Fruit fly (Drosophila melanogaster) whole organism, embryonic: ENCODE data around the gene CG5861.

ENCODE experiments used
- B-H1 ChIP-seq: fragments of 200-800 bp; sonication (Bioruptor generic); IDR thresholded peaks from 3 replicates; pipeline ENCODE4 v1.3.6; 2022; ENCODE audit warnings: missing biosample characterization, missing genetic modification characterization
- CG10147 ChIP-seq: fragments of 200-800 bp; sonication (Bioruptor generic); optimal IDR thresholded peaks from 2 replicates; lab custom pipeline; 2019; ENCODE audit warnings: missing biosample characterization, mild to moderate bottlenecking, missing genetic modification characterization, moderate library complexity
- CG10366 ChIP-seq: fragments of 200-800 bp; sonication (Bioruptor generic); IDR thresholded peaks from 2 replicates; pipeline ENCODE4 v1.3.6; 2022; ENCODE audit warnings: missing biosample characterization, missing genetic modification characterization
- CG10543 ChIP-seq: fragments of 200-800 bp; sonication (Bioruptor generic); optimal IDR thresholded peaks from 3 replicates; lab custom pipeline; 2017; ENCODE audit warnings: missing biosample characterization, mild to moderate bottlenecking, missing genetic modification characterization, moderate library complexity
- CG11504 ChIP-seq: fragments of 200-800 bp; sonication (Bioruptor generic); optimal IDR thresholded peaks from 3 replicates; lab custom pipeline; 2019; ENCODE audit warnings: missing biosample characterization, mild to moderate bottlenecking, missing genetic modification characterization, moderate library complexity
- CG12299 ChIP-seq: fragments of 200-800 bp; sonication (Bioruptor generic); optimal IDR thresholded peaks from 2 replicates; lab custom pipeline; 2018; ENCODE audit warnings: missing biosample characterization, mild to moderate bottlenecking, missing genetic modification characterization
- CG1233 ChIP-seq: fragments of 200-800 bp; sonication (Bioruptor generic); optimal IDR thresholded peaks from 4 replicates; lab custom pipeline; 2018; ENCODE audit warnings: missing biosample characterization, mild to moderate bottlenecking, missing genetic modification characterization
- CG13296 ChIP-seq: fragments of 200-800 bp; sonication (Bioruptor generic); optimal IDR thresholded peaks from 3 replicates; lab custom pipeline; 2018; ENCODE audit warnings: missing biosample characterization, mild to moderate bottlenecking, missing genetic modification characterization
- CG14050 ChIP-seq: fragments of 200-800 bp; sonication (Bioruptor generic); IDR thresholded peaks from 3 replicates; pipeline ENCODE4 v1.3.6; 2022; ENCODE audit warnings: missing biosample characterization, missing genetic modification characterization
- CG14441 ChIP-seq: fragments of 200-800 bp; sonication (Bioruptor generic); IDR thresholded peaks from 2 replicates; pipeline ENCODE4 v1.3.6; 2022; ENCODE audit warnings: missing biosample characterization, missing genetic modification characterization
- CG1529 ChIP-seq: fragments of 200-800 bp; sonication (Bioruptor generic); optimal IDR thresholded peaks from 3 replicates; lab custom pipeline; 2018; ENCODE audit warnings: missing biosample characterization, missing genetic modification characterization
- CG1603 ChIP-seq: fragments of 200-800 bp; sonication (Bioruptor generic); optimal IDR thresholded peaks from 2 replicates; lab custom pipeline; 2019; ENCODE audit warnings: missing biosample characterization, mild to moderate bottlenecking, missing genetic modification characterization, moderate library complexity
- CG17612 ChIP-seq: fragments of 200-800 bp; sonication (Bioruptor generic); IDR thresholded peaks from 2 replicates; pipeline ENCODE4 v1.3.6; 2022; ENCODE audit warnings: missing biosample characterization, missing genetic modification characterization
- CG18011 ChIP-seq: fragments of 200-800 bp; sonication (Bioruptor generic); optimal IDR thresholded peaks from 2 replicates; lab custom pipeline; 2017; ENCODE audit warnings: missing biosample characterization, missing genetic modification characterization, mild to moderate bottlenecking, moderate library complexity, missing genotype
- CG2202 ChIP-seq: fragments of 200-800 bp; sonication (Bioruptor generic); optimal IDR thresholded peaks from 2 replicates; lab custom pipeline; 2018; ENCODE audit warnings: missing biosample characterization, mild to moderate bottlenecking, missing genetic modification characterization
- CG30020 ChIP-seq: fragments of 200-800 bp; optimal IDR thresholded peaks from 2 replicates; lab custom pipeline; 2019; ENCODE audit warnings: missing biosample characterization, mild to moderate bottlenecking, missing genetic modification characterization, moderate library complexity
- CG32772 ChIP-seq: fragments of 200-800 bp; sonication (Bioruptor generic); IDR thresholded peaks from 2 replicates; pipeline ENCODE4 v1.3.6; 2022; ENCODE audit warnings: missing biosample characterization, missing genetic modification characterization
- CG33557 ChIP-seq: fragments of 200-800 bp; sonication (Bioruptor generic); optimal IDR thresholded peaks from 2 replicates; lab custom pipeline; 2019; ENCODE audit warnings: missing biosample characterization, mild to moderate bottlenecking, missing genetic modification characterization, moderate library complexity
- CG4730 ChIP-seq: fragments of 200-800 bp; sonication (Bioruptor generic); IDR thresholded peaks from 2 replicates; pipeline ENCODE4 v1.3.6; 2022; ENCODE audit warnings: missing biosample characterization, missing genetic modification characterization
- CG6654 ChIP-seq: fragments of 200-800 bp; sonication (Bioruptor generic); optimal IDR thresholded peaks from 2 replicates; lab custom pipeline; 2017; ENCODE audit warnings: missing biosample characterization, mild to moderate bottlenecking, missing genetic modification characterization
- CG7556 ChIP-seq: fragments of 200-800 bp; sonication (Bioruptor generic); optimal IDR thresholded peaks from 2 replicates; lab custom pipeline; 2017; ENCODE audit warnings: missing biosample characterization, mild to moderate bottlenecking, missing genetic modification characterization
- CkIIα-i1 ChIP-seq: fragments of 200-800 bp; sonication (Bioruptor generic); IDR thresholded peaks from 2 replicates; pipeline ENCODE4 v1.3.6; 2022; ENCODE audit warnings: missing biosample characterization, missing genetic modification characterization
- Dad ChIP-seq: fragments of 200-800 bp; sonication (Bioruptor generic); optimal IDR thresholded peaks from 3 replicates; lab custom pipeline; 2016; ENCODE audit warnings: missing biosample characterization, missing genetic modification characterization
- Hr51 ChIP-seq, 2 experiments: fragments of 200-800 bp; sonication (Bioruptor generic); optimal IDR thresholded peaks; 2 replicates in 1 of 2; 3 replicates in 1 of 2; lab custom pipeline; 2016 to 2018; ENCODE audit warnings: missing biosample characterization in 2 of 2, missing genetic modification characterization in 2 of 2, mild to moderate bottlenecking in 1 of 2, moderate library complexity in 1 of 2
- MESR4 ChIP-seq: fragments of 200-800 bp; sonication (Bioruptor generic); optimal IDR thresholded peaks from 2 replicates; lab custom pipeline; 2018; ENCODE audit warnings: missing biosample characterization, mild to moderate bottlenecking, missing genetic modification characterization, moderate library complexity
- Nf-YA ChIP-seq: fragments of 200-800 bp; sonication (Bioruptor generic); IDR thresholded peaks from 2 replicates; pipeline ENCODE4 v1.3.6; 2022; ENCODE audit warnings: missing biosample characterization, missing genetic modification characterization
- Pdp1 ChIP-seq, 2 experiments: fragments of 200-800 bp; sonication (Bioruptor generic); optimal IDR thresholded peaks; 3 replicates each; lab custom pipeline; 2016; ENCODE audit warnings: missing biosample characterization in 2 of 2, missing genetic modification characterization in 2 of 2, mild to moderate bottlenecking in 1 of 2, moderate library complexity in 1 of 2
- Rfx ChIP-seq: fragments of 200-800 bp; sonication (Bioruptor generic); IDR thresholded peaks from 2 replicates; pipeline ENCODE4 v1.3.6; 2022; ENCODE audit warnings: missing biosample characterization, missing genetic modification characterization
- Rx ChIP-seq: fragments of 200-800 bp; sonication (Bioruptor generic); IDR thresholded peaks from 2 replicates; pipeline ENCODE4 v1.3.6; 2022; ENCODE audit warnings: missing biosample characterization, missing genetic modification characterization
- Ssrp ChIP-seq: fragments of 200-800 bp; sonication (Bioruptor generic); optimal IDR thresholded peaks from 2 replicates; lab custom pipeline; 2018; ENCODE audit warnings: missing biosample characterization, mild to moderate bottlenecking, missing genetic modification characterization, moderate library complexity
- Xrp1 ChIP-seq: fragments of 200-800 bp; sonication (Bioruptor generic); IDR thresholded peaks from 2 replicates; pipeline ENCODE4 v1.3.6; 2022; ENCODE audit warnings: missing biosample characterization, missing genetic modification characterization
- YL-1 ChIP-seq: fragments of 200-800 bp; sonication (Bioruptor generic); optimal IDR thresholded peaks from 3 replicates; lab custom pipeline; 2017; ENCODE audit warnings: missing biosample characterization, mild to moderate bottlenecking, missing genetic modification characterization
- ap ChIP-seq: fragments of 200-800 bp; sonication (Bioruptor generic); IDR thresholded peaks from 2 replicates; pipeline ENCODE4 v1.3.6; 2022; ENCODE audit warnings: missing biosample characterization, missing genetic modification characterization
- bsh ChIP-seq, 2 experiments: fragments of 200-800 bp; sonication (Bioruptor generic); optimal IDR thresholded peaks; 2 replicates each; lab custom pipeline; 2017 to 2018; ENCODE audit warnings: mild to moderate bottlenecking in 2 of 2, missing biosample characterization in 2 of 2, missing genetic modification characterization in 2 of 2, moderate library complexity in 1 of 2
- danr ChIP-seq: fragments of 200-800 bp; sonication (Bioruptor generic); IDR thresholded peaks from 2 replicates; pipeline ENCODE4 v1.3.6; 2022; ENCODE audit warnings: missing biosample characterization, missing genetic modification characterization
- eve ChIP-seq, 2 experiments: fragments of >200 bp; optimal IDR thresholded peaks; 2 replicates each; lab custom pipeline; 2017; ENCODE audit warnings: missing biosample characterization in 2 of 2, missing genetic modification characterization in 2 of 2
- exex ChIP-seq: fragments of 200-800 bp; sonication (Bioruptor generic); optimal IDR thresholded peaks from 4 replicates; lab custom pipeline; 2018; ENCODE audit warnings: missing biosample characterization, mild to moderate bottlenecking, missing genetic modification characterization, moderate library complexity
- jing ChIP-seq: fragments of 200-800 bp; sonication (Bioruptor generic); optimal IDR thresholded peaks from 2 replicates; lab custom pipeline; 2018; ENCODE audit warnings: missing biosample characterization, mild to moderate bottlenecking, missing genetic modification characterization
- lilli ChIP-seq: fragments of 200-800 bp; sonication (Bioruptor generic); optimal IDR thresholded peaks from 3 replicates; lab custom pipeline; 2016; ENCODE audit warnings: missing biosample characterization, missing genetic modification characterization
- lola ChIP-seq, 3 experiments: fragments of >200 bp in 2 of 3; fragments of 200-800 bp in 1 of 3; sonication (Bioruptor generic) in 1 of 3; optimal IDR thresholded peaks; 2 replicates each; lab custom pipeline; 2017 to 2019; ENCODE audit warnings: missing biosample characterization in 3 of 3, missing genetic modification characterization in 3 of 3, mild to moderate bottlenecking in 1 of 3, moderate library complexity in 1 of 3
- nom ChIP-seq: fragments of 200-800 bp; sonication (Bioruptor generic); optimal IDR thresholded peaks from 2 replicates; lab custom pipeline; 2017; ENCODE audit warnings: missing biosample characterization, missing genetic modification characterization, mild to moderate bottlenecking, moderate library complexity, missing genetic modification reagents
- org-1 ChIP-seq: fragments of 200-800 bp; sonication (Bioruptor generic); optimal IDR thresholded peaks from 2 replicates; lab custom pipeline; 2017; ENCODE audit warnings: missing biosample characterization, missing genetic modification characterization
- pho ChIP-seq: fragments of 200-800 bp; sonication (Bioruptor generic); optimal IDR thresholded peaks from 2 replicates; lab custom pipeline; 2016; ENCODE audit warnings: missing biosample characterization, missing genetic modification characterization
- sens ChIP-seq: fragments of 200-800 bp; sonication (Bioruptor generic); peaks from one replicate; lab custom pipeline; 2016; ENCODE audit warnings: missing biosample characterization, missing genetic modification characterization
- sens-2 ChIP-seq: fragments of 200-800 bp; sonication (Bioruptor generic); IDR thresholded peaks from 2 replicates; pipeline ENCODE4 v1.3.6; 2022; ENCODE audit warnings: missing biosample characterization, missing genetic modification characterization
- shn ChIP-seq: fragments of 200-800 bp; sonication (Bioruptor generic); optimal IDR thresholded peaks from 3 replicates; lab custom pipeline; 2016; ENCODE audit warnings: missing biosample characterization, missing genetic modification characterization
- sob ChIP-seq: fragments of 200-800 bp; sonication (Bioruptor generic); IDR thresholded peaks from 2 replicates; pipeline ENCODE4 v1.3.6; 2022; ENCODE audit warnings: missing biosample characterization, missing genetic modification characterization
- toy ChIP-seq: fragments of 200-800 bp; sonication (Bioruptor generic); IDR thresholded peaks from 2 replicates; pipeline ENCODE4 v1.3.6; 2022; ENCODE audit warnings: missing biosample characterization, missing genetic modification characterization
- zen2 ChIP-seq: fragments of 200-800 bp; sonication (Bioruptor generic); IDR thresholded peaks from 3 replicates; pipeline ENCODE4 v1.3.6; 2022; ENCODE audit warnings: missing biosample characterization, missing genetic modification characterization; ENCODE audit not compliant: partially characterized antibody
- zfh2 ChIP-seq: fragments of 200-800 bp; sonication (Bioruptor generic); optimal IDR thresholded peaks from 2 replicates; lab custom pipeline; 2016; ENCODE audit warnings: missing biosample characterization, missing genetic modification characterization

Gene CG5861

DNA sequence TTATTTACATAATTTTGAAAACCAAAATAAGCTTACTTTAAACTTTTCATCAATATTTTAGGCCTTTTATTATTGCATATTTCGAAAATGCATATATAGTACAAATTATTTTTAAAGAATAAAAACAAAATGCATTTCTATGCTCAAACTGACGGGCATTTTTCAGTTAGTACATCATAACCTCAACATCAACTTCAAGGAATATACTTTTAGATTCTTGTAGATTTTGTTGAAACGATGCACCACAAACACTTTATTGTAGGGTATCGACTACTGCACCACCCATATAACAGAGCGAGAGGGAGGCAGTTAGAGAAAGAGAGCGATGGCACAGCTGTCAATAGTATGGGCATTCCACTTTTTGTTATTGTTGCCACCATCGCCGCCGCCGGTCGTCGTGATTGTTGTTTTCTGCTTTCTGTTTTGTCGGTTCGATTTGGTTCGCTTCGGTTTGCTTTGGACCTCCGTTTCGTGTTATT is 27.3 kb downstream of the CG5861 start (continued):
- TF ChIP-seq lola (GFP tag; optimal IDR thresholded peaks at IDR 0.05; lab: Kevin White, UChicago) (peak in 1 of 3 experiments; percentile 94), lilli (GFP tag; lab: Kevin White, UChicago) (peak; percentile 88), Hr51 (GFP tag; optimal IDR thresholded peaks at IDR 0.05; lab: Kevin White, UChicago) (peak; percentile 68 to 97), CG10147 (GFP tag; lab: Kevin White, UChicago) (peak; percentile 86), CG30020 (peak; percentile 75), shn (GFP tag; lab: Kevin White, UChicago) (peak; percentile 87), CG14441 (GFP tag; lab: Robert Waterston, UW) (peak; percentile 72), org-1 (GFP tag; lab: Kevin White, UChicago) (peak; percentile 95), toy (GFP tag; lab: Robert Waterston, UW) (no peak), CG1233 (peak; percentile 88), CG33557 (GFP tag; lab: Kevin White, UChicago) (peak; percentile 76), Rfx (GFP tag; lab: Robert Waterston, UW) (peak; percentile 59), exex (tag; lab: Kevin White, UChicago) (peak; percentile 41), sens-2 (GFP tag; lab: Robert Waterston, UW) (peak; percentile 52), pho (GFP tag; lab: Kevin White, UChicago) (peak; percentile 40), CG4730 (GFP tag; lab: Robert Waterston, UW) (peak; percentile 71), bsh (GFP tag; optimal IDR thresholded peaks at IDR 0.05; lab: Kevin White, UChicago) (peak; percentile 85 to 93), danr (peak; percentile 78), eve (GFP tag; optimal IDR thresholded peaks at IDR 0.05; lab: Kevin White, UChicago) (peak in 1 of 2 experiments; percentile 97), Nf-YA (GFP tag; lab: Robert Waterston, UW) (0 out of 2 replicates have a peak, but pooled peaks have one; percentile 12), CG10543 (peak; percentile 66), MESR4 (peak; percentile 24), CG14050 (peak; percentile 82), B-H1 (GFP tag; lab: Robert Waterston, UW) (peak; percentile 67), jing (GFP tag; lab: Kevin White, UChicago) (peak; percentile 90), CG10366 (peak; percentile 69), CG13296 (GFP tag; lab: Kevin White, UChicago) (peak; percentile 87), Dad (GFP tag; lab: Kevin White, UChicago) (peak; percentile 57), sens (GFP tag; lab: Kevin White, UChicago) (peak; percentile 99), CG32772 (GFP tag; lab: Robert Waterston, UW) (peak; percentile 71), CG2202 (peak; percentile 82), YL-1 (peak; percentile 21), CG6654 (GFP tag; lab: Kevin White, UChicago) (peak; percentile 77), ap (GFP tag; lab: Robert Waterston, UW) (peak; percentile 71), CG1529 (GFP tag; lab: Kevin White, UChicago) (peak; percentile 92), Rx (GFP tag; lab: Robert Waterston, UW) (peak; percentile 56), Xrp1 (GFP tag; lab: Robert Waterston, UW) (peak; percentile 79), zen2 (GFP tag; lab: Robert Waterston, UW) (no peak), CG1603 (tag; lab: Kevin White, UChicago) (peak; percentile 87), Ssrp (tag; lab: Kevin White, UChicago) (peak; percentile 95), CG17612 (GFP tag; lab: Robert Waterston, UW) (no peak), CG7556 (GFP tag; lab: Kevin White, UChicago) (peak; percentile 96), zfh2 (GFP tag; lab: Kevin White, UChicago) (peak; percentile 3), CkIIα-i1 (GFP tag; lab: Robert Waterston, UW) (no peak), CG11504 (tag; lab: Kevin White, UChicago) (peak; percentile 96), CG12299 (tag; lab: Kevin White, UChicago) (peak; percentile 75), Pdp1 (GFP tag; optimal IDR thresholded peaks at IDR 0.05; lab: Kevin White, UChicago) (peak; percentile 86 to 91), nom (GFP tag; lab: Kevin White, UChicago) (peak; percentile 30), sob (GFP tag; lab: Robert Waterston, UW) (peak; percentile 55; the same call in 1 of the 2 replicates), CG18011 (peak; percentile 71)
